Fruit fly (Drosophila melanogaster) ovary, adult (tissue): ENCODE results near the gene CG42810.

Experiments
- CG17801 ChIP-seq: fragments of 200-800 bp; optimal IDR thresholded peaks from 2 replicates; lab custom pipeline; 2019; ENCODE audit warnings: missing biosample characterization, mild to moderate bottlenecking, missing genetic modification characterization, moderate library complexity; ENCODE audit not compliant: partially characterized antibody

The CG42810 gene

DNA sequence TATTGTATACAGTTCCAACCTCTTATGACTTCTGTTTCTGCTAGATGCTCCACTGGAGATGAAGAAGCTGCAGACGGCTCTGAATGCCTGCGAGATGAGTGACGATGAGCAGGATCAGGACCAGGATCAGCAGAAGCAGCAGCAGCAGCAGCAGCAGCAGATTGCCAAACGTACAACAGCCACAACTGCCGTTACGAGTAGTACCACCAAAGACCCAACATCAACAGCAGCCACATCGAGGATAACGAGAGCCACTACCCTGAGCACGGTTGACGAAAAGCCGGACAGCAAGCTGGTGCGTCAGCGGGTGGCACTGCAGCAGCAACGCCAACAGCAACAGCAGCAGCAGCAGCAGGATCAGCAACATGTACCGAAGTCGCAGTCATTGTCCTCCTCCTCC lies 38.4 kb downstream of the CG42810 start:
- TF ChIP-seq CG17801 = no peak

DNA sequence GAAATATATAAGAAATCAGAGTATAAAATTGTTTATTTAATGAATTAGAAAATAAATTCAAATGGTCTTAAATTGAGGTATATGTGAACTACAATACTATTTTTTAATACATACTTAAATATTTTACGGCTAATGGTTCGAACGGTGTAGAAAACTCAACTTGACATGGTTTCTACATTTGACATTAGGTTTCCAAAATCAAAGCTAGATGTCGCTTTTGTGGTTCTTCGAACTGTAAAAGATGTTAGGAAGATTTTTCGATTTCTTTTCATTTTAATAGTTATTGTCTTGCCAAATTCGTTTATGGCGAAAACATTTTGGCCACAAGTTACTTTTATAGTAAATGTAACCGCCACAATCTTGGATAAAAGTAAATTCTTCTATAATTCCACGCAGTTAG lies 40.9 kb downstream of the CG42810 start:
- TF ChIP-seq CG17801 = no peak
